Worm (Caenorhabditis elegans) whole organism, mixed stage, embryonic: ENCODE measurements around the gene txt-8.

Experiments
- blmp-1 ChIP-seq: fragments of 150-350 bp; optimal IDR thresholded peaks from 2 replicates; lab custom pipeline; 2014; ENCODE audit warnings: missing biosample characterization, missing genetic modification characterization
- ceh-39 ChIP-seq: fragments of 150-350 bp; optimal IDR thresholded peaks from 2 replicates; lab custom pipeline; 2014; ENCODE audit warnings: missing biosample characterization, missing genetic modification characterization
- elt-3 ChIP-seq: fragments of 150-350 bp; optimal IDR thresholded peaks from 2 replicates; lab custom pipeline; 2014; ENCODE audit warnings: missing biosample characterization, missing genetic modification characterization
- mep-1 ChIP-seq: fragments of 150-350 bp; optimal IDR thresholded peaks from 2 replicates; lab custom pipeline; 2017; ENCODE audit warnings: missing biosample characterization, missing genetic modification reagents, missing genetic modification characterization, inconsistent platforms
- nhr-237 ChIP-seq: fragments of 150-350 bp; optimal IDR thresholded peaks from 2 replicates; lab custom pipeline; 2014; ENCODE audit warnings: missing biosample characterization, missing genetic modification characterization
- nhr-76 ChIP-seq: sonication (generic microtip); optimal IDR thresholded peaks from 2 replicates; lab custom pipeline; 2017; ENCODE audit warnings: missing biosample characterization, missing genetic modification characterization
- pha-4 ChIP-seq: fragments of 150-350 bp; optimal IDR thresholded peaks from 2 replicates; lab custom pipeline; 2018; ENCODE audit warnings: missing biosample characterization, missing genetic modification reagents, missing genetic modification characterization
- sem-2 ChIP-seq: fragments of 200-800 bp; sonication (Bioruptor generic); optimal IDR thresholded peaks from 2 replicates; lab custom pipeline; 2018; ENCODE audit warnings: mild to moderate bottlenecking, missing genetic modification characterization, missing compliant biosample characterization
- tbx-8 ChIP-seq: fragments of 200-800 bp; sonication (Bioruptor generic); optimal IDR thresholded peaks from 2 replicates; lab custom pipeline; 2018; ENCODE audit warnings: mild to moderate bottlenecking, missing genetic modification characterization, moderate library complexity, missing compliant biosample characterization
- unc-39 ChIP-seq: fragments of 150-350 bp; optimal IDR thresholded peaks from 2 replicates; lab custom pipeline; 2014; ENCODE audit warnings: missing biosample characterization, missing genetic modification characterization
- unc-62 ChIP-seq: fragments of 150-350 bp; optimal IDR thresholded peaks from 2 replicates; lab custom pipeline; 2014; ENCODE audit warnings: missing biosample characterization, missing genetic modification reagents, missing genetic modification characterization
- ztf-11 ChIP-seq: fragments of 150-350 bp; optimal IDR thresholded peaks from 2 replicates; lab custom pipeline; 2014; ENCODE audit warnings: missing biosample characterization, missing genetic modification characterization

- TF ChIP-seq blmp-1 (tag; lab: Kevin White, UChicago) (no peak), unc-62 (no peak), nhr-237 (tag; lab: Kevin White, UChicago) (no peak), ztf-11 (tag; lab: Kevin White, UChicago) (no peak), pha-4 (no peak), mep-1 (no peak), tbx-8 (GFP tag; lab: Kevin White, UChicago) (no peak), nhr-76 (no peak), unc-39 (no peak), elt-3 (tag; lab: Kevin White, UChicago) (no peak), sem-2 (GFP tag; lab: Kevin White, UChicago) (no peak), ceh-39 (tag; lab: Kevin White, UChicago) (no peak)
Observed at ce11 chrV:18389046-18389445, 25.1 kb upstream of the txt-8 start, which contains the start of the genes Y51A2B.4 and Y51A2B.5.
